Worm (Caenorhabditis elegans) whole organism, L4/young adult: ENCODE results near the gene R03H10.11.

Source experiments
- W03F9.2 ChIP-seq: fragments of 150-350 bp; optimal IDR thresholded peaks from 2 replicates; lab custom pipeline; 2014; ENCODE audit warnings: missing biosample characterization, missing genetic modification characterization
- him-1 ChIP-seq: sonication (generic microtip); optimal IDR thresholded peaks from 2 replicates; lab custom pipeline; 2016; ENCODE audit warnings: missing genotype, missing genetic modification reagents, missing genetic modification characterization, missing compliant biosample characterization

DNA sequence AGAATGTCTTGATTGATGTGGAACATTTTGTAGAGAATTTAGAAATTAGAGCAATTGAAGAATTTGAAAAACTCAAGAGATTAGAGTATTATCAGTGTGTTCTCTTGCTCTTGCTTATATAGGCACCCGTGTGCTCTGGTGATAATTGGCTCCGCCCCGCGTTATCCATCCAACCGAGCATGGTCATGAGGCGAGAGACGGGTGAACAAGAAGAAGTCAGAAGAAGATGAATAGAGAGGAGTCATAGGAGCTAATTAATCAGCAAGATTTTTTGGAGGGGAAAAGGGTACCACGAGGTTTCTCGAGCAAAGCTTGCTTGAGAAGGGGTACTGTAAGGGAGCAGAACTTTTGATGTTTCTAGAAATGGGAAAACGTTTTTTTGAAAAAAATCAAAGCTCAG is 24.6 kb upstream of the R03H10.11 start:
- TF ChIP-seq him-1 (tag; lab: Kevin White, UChicago): no peak
- no peak for TF ChIP-seq W03F9.2 (tag; lab: Kevin White, UChicago)
